Worm (Caenorhabditis elegans) whole organism, L1 larva: ENCODE results near the gene ppm-1.D.
A peak's percentile ranks its signal among the peaks of the same experiment; 100 is the strongest.

ENCODE experiments used
- C04F5.9 ChIP-seq: sonication (generic microtip); optimal IDR thresholded peaks from 2 replicates; lab custom pipeline; 2016; ENCODE audit warnings: missing genetic modification characterization, missing compliant biosample characterization
- C34B4.2 ChIP-seq: sonication (generic microtip); optimal IDR thresholded peaks from 2 replicates; lab custom pipeline; 2017; ENCODE audit warnings: mild to moderate bottlenecking, missing genetic modification characterization, missing compliant biosample characterization
- aha-1 ChIP-seq: fragments of 150-350 bp; optimal IDR thresholded peaks from 2 replicates; lab custom pipeline; 2014; ENCODE audit warnings: missing biosample characterization, missing genetic modification characterization
- aly-2 ChIP-seq: fragments of 150-350 bp; optimal IDR thresholded peaks from 2 replicates; lab custom pipeline; 2014; ENCODE audit warnings: missing biosample characterization, missing genetic modification characterization
- blmp-1 ChIP-seq: fragments of 150-350 bp; optimal IDR thresholded peaks from 2 replicates; lab custom pipeline; 2014; ENCODE audit warnings: missing biosample characterization, missing genetic modification characterization
- ceh-82 ChIP-seq, 3 experiments: fragments of 150-350 bp in 1 of 3; sonication (generic microtip) in 2 of 3; optimal IDR thresholded peaks; 2 replicates each; lab custom pipeline; 2014 to 2017; ENCODE audit warnings: missing biosample characterization in 3 of 3, missing genetic modification characterization in 3 of 3
- ceh-88 ChIP-seq: fragments of 200-800 bp; sonication (Bioruptor generic); IDR thresholded peaks from 2 replicates; pipeline ENCODE4 v1.3.6; 2022; ENCODE audit warnings: missing genetic modification characterization, missing compliant biosample characterization
- ceh-90 ChIP-seq: sonication (generic microtip); optimal IDR thresholded peaks from 2 replicates; lab custom pipeline; 2016; ENCODE audit warnings: missing genetic modification characterization, missing compliant biosample characterization
- ces-1 ChIP-seq: fragments of 150-350 bp; optimal IDR thresholded peaks from 2 replicates; lab custom pipeline; 2014; ENCODE audit warnings: missing biosample characterization, missing genetic modification reagents, missing genetic modification characterization
- efl-1 ChIP-seq, 4 experiments: fragments of 150-350 bp; optimal IDR thresholded peaks in 3 of 4; peaks in 1 of 4; 1 replicate in 1 of 4; 2 replicates in 3 of 4; lab custom pipeline; 2014; ENCODE audit warnings: missing biosample characterization in 2 of 4, missing genetic modification characterization in 2 of 4, missing genetic modification reagents in 2 of 4
- egl-13 ChIP-seq: sonication (generic microtip); optimal IDR thresholded peaks from 2 replicates; lab custom pipeline; 2016; ENCODE audit warnings: missing genotype, missing genetic modification reagents, missing genetic modification characterization, missing compliant biosample characterization
- elt-2 ChIP-seq: sonication (generic microtip); optimal IDR thresholded peaks from 2 replicates; lab custom pipeline; 2016; ENCODE audit warnings: missing genetic modification characterization, mild to moderate bottlenecking, inconsistent platforms, missing compliant biosample characterization, missing genetic modification reagents
- elt-3 ChIP-seq, 6 experiments: fragments of 150-350 bp in 1 of 6; sonication (generic microtip); optimal IDR thresholded peaks; 2 replicates each; lab custom pipeline; 2017 to 2018; ENCODE audit warnings: missing biosample characterization in 6 of 6, missing genetic modification characterization in 6 of 6, inconsistent platforms in 1 of 6
- ets-5 ChIP-seq: fragments of 200-800 bp; sonication (Bioruptor generic); IDR thresholded peaks from 2 replicates; pipeline ENCODE4 v1.3.6; 2022; ENCODE audit warnings: missing genetic modification characterization, missing compliant biosample characterization
- fos-1 ChIP-seq: fragments of 150-350 bp; optimal IDR thresholded peaks from 2 replicates; lab custom pipeline; 2014; ENCODE audit warnings: missing biosample characterization, missing genetic modification characterization
- grh-1 ChIP-seq: fragments of 200-800 bp; sonication (Bioruptor generic); IDR thresholded peaks from 2 replicates; pipeline ENCODE4 v1.3.6; 2022; ENCODE audit warnings: missing genetic modification reagents, missing genetic modification characterization, missing compliant biosample characterization
- hlh-4 ChIP-seq: sonication (generic microtip); optimal IDR thresholded peaks from 2 replicates; lab custom pipeline; 2016; ENCODE audit warnings: mild to moderate bottlenecking, missing genetic modification characterization, missing compliant biosample characterization
- jun-1 ChIP-seq: fragments of 150-350 bp; optimal IDR thresholded peaks from 2 replicates; lab custom pipeline; 2014; ENCODE audit warnings: missing biosample characterization, missing genetic modification reagents, missing genetic modification characterization
- lin-13 ChIP-seq: fragments of 150-350 bp; optimal IDR thresholded peaks from 2 replicates; lab custom pipeline; 2014; ENCODE audit warnings: missing biosample characterization, missing genetic modification reagents, missing genetic modification characterization
- lin-35 ChIP-seq, 2 experiments: fragments of 150-350 bp; optimal IDR thresholded peaks; 2 replicates each; lab custom pipeline; 2014; ENCODE audit warnings: missing biosample characterization in 2 of 2, missing genetic modification characterization in 2 of 2, missing genetic modification reagents in 2 of 2
- mef-2 ChIP-seq: fragments of 150-350 bp; optimal IDR thresholded peaks from 2 replicates; lab custom pipeline; 2014; ENCODE audit warnings: missing biosample characterization, missing genetic modification characterization
- nhr-11 ChIP-seq: fragments of 150-350 bp; optimal IDR thresholded peaks from 2 replicates; lab custom pipeline; 2014; ENCODE audit warnings: missing biosample characterization, missing genetic modification characterization
- nhr-12 ChIP-seq: sonication (generic microtip); optimal IDR thresholded peaks from 2 replicates; lab custom pipeline; 2017; ENCODE audit warnings: missing biosample characterization, missing genetic modification characterization
- nhr-84 ChIP-seq: sonication (generic microtip); optimal IDR thresholded peaks from 2 replicates; lab custom pipeline; 2017; ENCODE audit warnings: missing biosample characterization, missing genetic modification characterization
- nhr-85 ChIP-seq: sonication (generic microtip); peaks from one replicate; lab custom pipeline; 2016; ENCODE audit warnings: missing genetic modification characterization, inconsistent platforms, missing compliant biosample characterization
- nhr-90 ChIP-seq: sonication (generic microtip); optimal IDR thresholded peaks from 2 replicates; lab custom pipeline; 2016; ENCODE audit warnings: mild to moderate bottlenecking, missing genetic modification characterization, missing compliant biosample characterization; ENCODE audit not compliant: poor library complexity
- pax-3 ChIP-seq: fragments of 200-800 bp; sonication (Bioruptor generic); optimal IDR thresholded peaks from 2 replicates; lab custom pipeline; 2018; ENCODE audit warnings: mild to moderate bottlenecking, missing genetic modification characterization, moderate library complexity, missing compliant biosample characterization
- pqm-1 ChIP-seq: sonication (generic microtip); optimal IDR thresholded peaks from 3 replicates; lab custom pipeline; 2017; ENCODE audit warnings: missing biosample characterization, missing genetic modification characterization
- sptf-1 ChIP-seq: fragments of 150-350 bp; optimal IDR thresholded peaks from 2 replicates; lab custom pipeline; 2014; ENCODE audit warnings: missing biosample characterization, missing genetic modification characterization
- sup-37 ChIP-seq: fragments of 200-800 bp; sonication (Bioruptor generic); optimal IDR thresholded peaks from 2 replicates; lab custom pipeline; 2018; ENCODE audit warnings: mild to moderate bottlenecking, missing genetic modification characterization, missing compliant biosample characterization
- swsn-7 ChIP-seq: sonication (generic microtip); optimal IDR thresholded peaks from 2 replicates; lab custom pipeline; 2016; ENCODE audit warnings: missing genetic modification characterization, missing compliant biosample characterization
- tlp-1 ChIP-seq: fragments of 150-350 bp; optimal IDR thresholded peaks from 2 replicates; lab custom pipeline; 2014; ENCODE audit warnings: missing biosample characterization, missing genetic modification characterization
- unc-86 ChIP-seq: sonication (generic microtip); optimal IDR thresholded peaks from 2 replicates; lab custom pipeline; 2016; ENCODE audit warnings: missing genetic modification characterization, missing compliant biosample characterization
- zag-1 ChIP-seq: fragments of 150-350 bp; optimal IDR thresholded peaks from 2 replicates; lab custom pipeline; 2014; ENCODE audit warnings: missing biosample characterization, missing genetic modification characterization
- ztf-4 ChIP-seq: fragments of 150-350 bp; optimal IDR thresholded peaks from 2 replicates; lab custom pipeline; 2014; ENCODE audit warnings: missing biosample characterization, missing genetic modification characterization

ppm-1.D gene

ce11 chrIII:2281975-2282957 is 49.1 kb upstream of the ppm-1.D start, which contains the start of gene Y54F10BM.3:
Y54F10BM.3 (plus strand) TSS chrIII:2282025.
- TF ChIP-seq ceh-82 (tag; optimal IDR thresholded peaks at IDR 0.05; lab: Kevin White, UChicago) (no peak), efl-1 (optimal IDR thresholded peaks at IDR 0.05; lab: Kevin White, UChicago) (no peak), efl-1 (GFP tag; optimal IDR thresholded peaks at IDR 0.05 in 1 of 2; lab: Kevin White, UChicago) (peak in 1 of 2 experiments; percentile 46)

DNA sequence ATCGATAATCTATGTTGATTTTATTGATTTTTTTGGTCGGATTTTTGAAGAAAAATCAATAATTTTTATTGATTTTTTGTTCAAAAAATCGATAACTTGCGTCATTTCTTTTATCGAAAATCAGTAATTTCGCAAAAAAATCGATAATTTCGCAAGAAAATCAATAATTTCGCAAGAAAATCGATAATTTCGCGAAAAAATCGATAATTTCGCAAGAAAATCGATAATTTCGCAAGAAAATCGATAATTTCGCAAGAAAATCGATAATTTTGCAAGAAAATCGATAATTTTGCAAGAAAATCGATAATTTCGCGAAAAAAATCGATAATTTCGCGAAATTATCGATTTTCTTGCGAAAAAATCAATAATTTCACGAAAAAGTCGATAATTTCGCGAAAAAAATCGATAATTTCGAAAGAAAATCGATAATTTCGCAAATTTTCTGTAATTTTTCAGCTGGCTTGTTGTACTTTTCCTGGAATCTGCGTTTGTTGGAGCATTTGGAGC is 48.0 kb upstream of the ppm-1.D start:
- TF ChIP-seq pqm-1 (tag; lab: Kevin White, UChicago): no peak
- TF ChIP-seq grh-1 (GFP tag; lab: Robert Waterston, UW): no peak
- TF ChIP-seq elt-3 (tag; optimal IDR thresholded peaks at IDR 0.05; lab: Kevin White, UChicago): no peak
- TF ChIP-seq hlh-4 (tag; lab: Kevin White, UChicago): no peak
- no peak for TF ChIP-seq nhr-12 (tag; lab: Kevin White, UChicago)
- TF ChIP-seq nhr-84 (tag; lab: Kevin White, UChicago): no peak
- no peak for TF ChIP-seq sup-37 (GFP tag; lab: Kevin White, UChicago)
- no peak for TF ChIP-seq unc-86 (tag; lab: Kevin White, UChicago)
- TF ChIP-seq lin-13 (GFP tag; lab: Kevin White, UChicago): no peak
- TF ChIP-seq ceh-88 (GFP tag; lab: Robert Waterston, UW): no peak
- TF ChIP-seq nhr-11 (tag; lab: Kevin White, UChicago): no peak
- TF ChIP-seq mef-2 (tag; lab: Kevin White, UChicago): no peak
- no peak for TF ChIP-seq jun-1 (tag; lab: Kevin White, UChicago)
- no peak for TF ChIP-seq ztf-4 (tag; lab: Kevin White, UChicago)
- TF ChIP-seq egl-13: no peak
- no peak for TF ChIP-seq C04F5.9 (tag; lab: Kevin White, UChicago)
- no peak for TF ChIP-seq zag-1 (tag; lab: Kevin White, UChicago)
- TF ChIP-seq ces-1 (GFP tag; lab: Kevin White, UChicago): no peak
- TF ChIP-seq, all 84 proteins: peak for 0

ce11 chrIII:2288261-2288660 is 43.1 kb upstream of the ppm-1.D start:
- no peak for TF ChIP-seq aha-1 (tag; lab: Kevin White, UChicago)
- TF ChIP-seq fos-1 (tag; lab: Kevin White, UChicago): no peak
- no peak for TF ChIP-seq sptf-1
- TF ChIP-seq tlp-1 (tag; lab: Kevin White, UChicago): no peak
- TF ChIP-seq C34B4.2 (tag; lab: Kevin White, UChicago): no peak
- no peak for TF ChIP-seq nhr-90 (tag; lab: Kevin White, UChicago)
- no peak for TF ChIP-seq swsn-7 (tag; lab: Kevin White, UChicago)
- TF ChIP-seq pax-3 (tag; lab: Kevin White, UChicago): no peak
- no peak for TF ChIP-seq blmp-1
- TF ChIP-seq ceh-90 (tag; lab: Kevin White, UChicago): no peak
- no peak for TF ChIP-seq egl-13
- no peak for TF ChIP-seq ces-1 (GFP tag; lab: Kevin White, UChicago)
- TF ChIP-seq nhr-85: no peak
- TF ChIP-seq aly-2 (tag; lab: Kevin White, UChicago): no peak
- TF ChIP-seq ets-5 (GFP tag; lab: Robert Waterston, UW): no peak
- TF ChIP-seq, all 84 proteins: peak for 0

DNA sequence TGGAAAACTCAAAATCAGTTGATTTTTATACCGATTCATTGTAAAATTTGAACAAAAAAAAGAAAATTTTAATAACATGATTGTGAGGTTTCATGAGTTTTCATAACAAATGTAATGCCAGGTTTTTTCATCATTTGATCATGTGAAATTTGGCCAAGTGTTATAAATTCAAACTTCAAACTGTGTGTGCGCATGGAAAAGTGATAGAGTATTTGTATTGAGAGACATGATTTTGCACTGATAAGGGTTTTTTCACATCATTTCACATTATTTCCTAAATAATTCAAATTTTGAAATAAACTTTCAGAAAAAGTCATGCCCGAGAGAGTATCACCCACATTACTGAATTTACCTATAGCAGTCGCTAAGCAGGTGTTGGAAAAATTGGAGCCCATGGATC is 40.2 kb upstream of the ppm-1.D start, which contains the start of gene fbxa-219:
fbxa-219 (plus strand) TSS at position 277 of the 400 bp plus-strand sequence.
- peak in 1 of 2 experiments; percentile 45 for TF ChIP-seq lin-35 (GFP tag; optimal IDR thresholded peaks at IDR 0.05; lab: Kevin White, UChicago)
- TF ChIP-seq elt-2: peak; percentile 32
- TF ChIP-seq C34B4.2 (tag; lab: Kevin White, UChicago): no peak
